Fruit fly (Drosophila melanogaster) whole organism, embryonic: ENCODE results near the gene Iru.

ENCODE experiments used
- Bteb2 ChIP-seq: fragments of 200-800 bp; sonication (Bioruptor generic); optimal IDR thresholded peaks from 2 replicates; lab custom pipeline; 2016; ENCODE audit warnings: missing biosample characterization, missing genetic modification characterization
- C15 ChIP-seq: fragments of 200-800 bp; sonication (Bioruptor generic); IDR thresholded peaks from 3 replicates; pipeline ENCODE4 v1.3.6; 2022; ENCODE audit warnings: missing biosample characterization, missing genetic modification characterization
- CG10462 ChIP-seq: fragments of 200-800 bp; sonication (Bioruptor generic); optimal IDR thresholded peaks from 2 replicates; lab custom pipeline; 2016; ENCODE audit warnings: missing biosample characterization, missing genetic modification characterization
- CG11398 ChIP-seq: fragments of 200-800 bp; sonication (Bioruptor generic); optimal IDR thresholded peaks from 2 replicates; lab custom pipeline; 2016; ENCODE audit warnings: missing biosample characterization, missing genetic modification characterization
- CG11695 ChIP-seq: fragments of 200-800 bp; sonication (Bioruptor generic); IDR thresholded peaks from 3 replicates; pipeline ENCODE4 v1.3.6; 2022; ENCODE audit warnings: missing biosample characterization, missing genetic modification characterization
- CG13296 ChIP-seq: fragments of 200-800 bp; sonication (Bioruptor generic); optimal IDR thresholded peaks from 3 replicates; lab custom pipeline; 2018; ENCODE audit warnings: missing biosample characterization, mild to moderate bottlenecking, missing genetic modification characterization
- CG14050 ChIP-seq: fragments of 200-800 bp; sonication (Bioruptor generic); IDR thresholded peaks from 3 replicates; pipeline ENCODE4 v1.3.6; 2022; ENCODE audit warnings: missing biosample characterization, missing genetic modification characterization
- CG2678 ChIP-seq: fragments of 200-800 bp; sonication (Bioruptor generic); optimal IDR thresholded peaks from 3 replicates; lab custom pipeline; 2019; ENCODE audit warnings: missing biosample characterization, mild to moderate bottlenecking, missing genetic modification characterization, moderate library complexity
- CG2875 ChIP-seq: fragments of 200-800 bp; sonication (Bioruptor generic); optimal IDR thresholded peaks from 2 replicates; lab custom pipeline; 2017; ENCODE audit warnings: missing biosample characterization, mild to moderate bottlenecking, missing genetic modification characterization, missing genetic modification reagents
- CG31388 ChIP-seq: fragments of 200-800 bp; sonication (Bioruptor generic); optimal IDR thresholded peaks from 2 replicates; lab custom pipeline; 2016; ENCODE audit warnings: missing biosample characterization, missing genetic modification characterization
- CG34224 ChIP-seq: fragments of 200-800 bp; sonication (Bioruptor generic); IDR thresholded peaks from 3 replicates; pipeline ENCODE4 v1.3.6; 2022; ENCODE audit warnings: missing biosample characterization, missing genetic modification characterization; ENCODE audit not compliant: partially characterized antibody
- CG34422 ChIP-seq: fragments of 200-800 bp; sonication (Bioruptor generic); IDR thresholded peaks from 3 replicates; pipeline ENCODE4 v1.3.6; 2022; ENCODE audit warnings: missing biosample characterization, missing genetic modification characterization
- CG4617 ChIP-seq: fragments of 200-800 bp; sonication (Bioruptor generic); optimal IDR thresholded peaks from 3 replicates; lab custom pipeline; 2016; ENCODE audit warnings: missing biosample characterization, missing genetic modification characterization, borderline replicate concordance
- CG6683 ChIP-seq: fragments of 200-800 bp; sonication (Bioruptor generic); optimal IDR thresholded peaks from 2 replicates; lab custom pipeline; 2017; ENCODE audit warnings: missing biosample characterization, mild to moderate bottlenecking, missing genetic modification characterization, missing genetic modification reagents
- CG9215 ChIP-seq: fragments of 200-800 bp; sonication (Bioruptor generic); IDR thresholded peaks from 2 replicates; pipeline ENCODE4 v1.3.6; 2022; ENCODE audit warnings: missing biosample characterization, missing genetic modification characterization
- D19B ChIP-seq: fragments of 200-800 bp; sonication (Bioruptor generic); optimal IDR thresholded peaks from 2 replicates; lab custom pipeline; 2017; ENCODE audit warnings: missing biosample characterization, mild to moderate bottlenecking, missing genetic modification characterization
- Dip2 ChIP-seq: fragments of 200-800 bp; sonication (Bioruptor generic); IDR thresholded peaks from 2 replicates; pipeline ENCODE4 v1.3.6; 2022; ENCODE audit warnings: missing biosample characterization, missing genetic modification characterization
- HLH4C ChIP-seq: fragments of 200-800 bp; sonication (Bioruptor generic); IDR thresholded peaks from 3 replicates; pipeline ENCODE4 v1.3.6; 2022; ENCODE audit warnings: missing biosample characterization, missing genetic modification characterization; ENCODE audit not compliant: partially characterized antibody
- Hmr ChIP-seq: fragments of 200-800 bp; sonication (Bioruptor generic); optimal IDR thresholded peaks from 3 replicates; lab custom pipeline; 2017; ENCODE audit warnings: mild to moderate bottlenecking, missing biosample characterization, missing genetic modification reagents, missing genetic modification characterization
- Hr78 ChIP-seq, 2 experiments: fragments of 200-800 bp in 1 of 2; fragments of >200 bp in 1 of 2; sonication (Bioruptor generic) in 1 of 2; optimal IDR thresholded peaks; 2 replicates each; lab custom pipeline; 2017 to 2019; ENCODE audit warnings: missing biosample characterization in 2 of 2, missing genetic modification characterization in 2 of 2, mild to moderate bottlenecking in 1 of 2, moderate library complexity in 1 of 2
- Pdp1 ChIP-seq, 2 experiments: fragments of 200-800 bp; sonication (Bioruptor generic); optimal IDR thresholded peaks; 3 replicates each; lab custom pipeline; 2016; ENCODE audit warnings: missing biosample characterization in 2 of 2, missing genetic modification characterization in 2 of 2, mild to moderate bottlenecking in 1 of 2, moderate library complexity in 1 of 2
- Sry-δ ChIP-seq: fragments of 200-800 bp; sonication (Bioruptor generic); optimal IDR thresholded peaks from 2 replicates; lab custom pipeline; 2016; ENCODE audit warnings: missing biosample characterization, missing genetic modification characterization
- abd-A ChIP-seq: fragments of 200-800 bp; sonication (Bioruptor generic); optimal IDR thresholded peaks from 3 replicates; lab custom pipeline; 2019; ENCODE audit warnings: missing biosample characterization, mild to moderate bottlenecking, missing genetic modification characterization, moderate library complexity
- ato ChIP-seq: fragments of 200-800 bp; sonication (Bioruptor generic); IDR thresholded peaks from 2 replicates; pipeline ENCODE4 v1.3.6; 2022; ENCODE audit warnings: missing biosample characterization, missing genetic modification characterization; ENCODE audit not compliant: partially characterized antibody
- btn ChIP-seq: fragments of 200-800 bp; sonication (Bioruptor generic); optimal IDR thresholded peaks from 2 replicates; lab custom pipeline; 2016; ENCODE audit warnings: missing biosample characterization, missing genetic modification characterization
- cad ChIP-seq: fragments of >200 bp; optimal IDR thresholded peaks from 2 replicates; lab custom pipeline; 2017; ENCODE audit warnings: missing biosample characterization, missing genetic modification characterization
- corto ChIP-seq: fragments of 200-800 bp; sonication (Bioruptor generic); optimal IDR thresholded peaks from 2 replicates; lab custom pipeline; 2016; ENCODE audit warnings: missing biosample characterization, mild to moderate bottlenecking, missing genetic modification characterization, moderate library complexity
- crol ChIP-seq: fragments of 200-800 bp; sonication (Bioruptor generic); IDR thresholded peaks from 2 replicates; pipeline ENCODE4 v1.3.6; 2022; ENCODE audit warnings: missing biosample characterization, missing genetic modification characterization
- dan ChIP-seq: fragments of 200-800 bp; sonication (Bioruptor generic); IDR thresholded peaks from 2 replicates; pipeline ENCODE4 v1.3.6; 2022; ENCODE audit warnings: missing biosample characterization, missing genetic modification characterization
- eve ChIP-seq, 2 experiments: fragments of >200 bp; optimal IDR thresholded peaks; 2 replicates each; lab custom pipeline; 2017; ENCODE audit warnings: missing biosample characterization in 2 of 2, missing genetic modification characterization in 2 of 2
- fd3F ChIP-seq: fragments of 200-800 bp; sonication (Bioruptor generic); optimal IDR thresholded peaks from 2 replicates; lab custom pipeline; 2018; ENCODE audit warnings: missing biosample characterization, mild to moderate bottlenecking, missing genetic modification characterization, moderate library complexity
- gfzf ChIP-seq: fragments of 200-800 bp; sonication (Bioruptor generic); optimal IDR thresholded peaks from 2 replicates; lab custom pipeline; 2016; ENCODE audit warnings: missing biosample characterization, mild to moderate bottlenecking, missing genetic modification characterization, moderate library complexity
- hb ChIP-seq: fragments of 200-800 bp; sonication (Bioruptor generic); IDR thresholded peaks from 3 replicates; pipeline ENCODE4 v1.3.6; 2022; ENCODE audit warnings: missing biosample characterization, missing genetic modification characterization; ENCODE audit not compliant: partially characterized antibody
- jigr1 ChIP-seq: fragments of 200-800 bp; sonication (Bioruptor generic); IDR thresholded peaks from 3 replicates; pipeline ENCODE4 v1.3.6; 2022; ENCODE audit warnings: missing biosample characterization, missing genetic modification characterization
- lmd ChIP-seq: fragments of 200-800 bp; sonication (Bioruptor generic); IDR thresholded peaks from 2 replicates; pipeline ENCODE4 v1.3.6; 2022; ENCODE audit warnings: missing biosample characterization, missing genetic modification characterization
- maf-S ChIP-seq: fragments of 200-800 bp; sonication (Bioruptor generic); optimal IDR thresholded peaks from 2 replicates; lab custom pipeline; 2016; ENCODE audit warnings: missing biosample characterization, missing genetic modification characterization
- mam ChIP-seq: fragments of 200-800 bp; sonication (Bioruptor generic); optimal IDR thresholded peaks from 3 replicates; lab custom pipeline; 2016; ENCODE audit warnings: missing biosample characterization, missing genetic modification characterization
- nom ChIP-seq: fragments of 200-800 bp; sonication (Bioruptor generic); optimal IDR thresholded peaks from 2 replicates; lab custom pipeline; 2017; ENCODE audit warnings: missing biosample characterization, missing genetic modification characterization, mild to moderate bottlenecking, moderate library complexity, missing genetic modification reagents
- otp ChIP-seq: fragments of 200-800 bp; sonication (Bioruptor generic); IDR thresholded peaks from 3 replicates; pipeline ENCODE4, ENCODE4 v1.3.6; 2022; ENCODE audit warnings: missing biosample characterization, missing genetic modification characterization
- pan ChIP-seq, 4 experiments: fragments of >200 bp in 3 of 4; fragments of 200-800 bp in 1 of 4; sonication (Bioruptor generic) in 1 of 4; optimal IDR thresholded peaks in 3 of 4; IDR thresholded peaks in 1 of 4; 2 replicates each; pipeline versions ENCODE4 v1.3.6 to Lab custom; 2017 to 2022; ENCODE audit warnings: missing biosample characterization in 2 of 4, missing genetic modification characterization in 2 of 4, mixed read lengths in 1 of 4
- pum ChIP-seq: fragments of 200-800 bp; sonication (Bioruptor generic); optimal IDR thresholded peaks from 2 replicates; lab custom pipeline; 2016; ENCODE audit warnings: missing biosample characterization, missing genetic modification characterization
- run ChIP-seq: fragments of 200-800 bp; sonication (Bioruptor generic); optimal IDR thresholded peaks from 3 replicates; lab custom pipeline; 2018; ENCODE audit warnings: missing biosample characterization, mild to moderate bottlenecking, missing genetic modification characterization
- slou ChIP-seq: fragments of 200-800 bp; sonication (Bioruptor generic); optimal IDR thresholded peaks from 3 replicates; lab custom pipeline; 2016; ENCODE audit warnings: missing biosample characterization, missing genetic modification characterization
- so ChIP-seq: fragments of 200-800 bp; sonication (Bioruptor generic); IDR thresholded peaks from 3 replicates; pipeline ENCODE4 v1.3.6; 2022; ENCODE audit warnings: missing biosample characterization, missing genetic modification characterization
- vfl ChIP-seq: fragments of 200-800 bp; sonication (Bioruptor generic); optimal IDR thresholded peaks from 2 replicates; lab custom pipeline; 2016; ENCODE audit warnings: missing biosample characterization, missing genetic modification characterization
- zen ChIP-seq: fragments of 200-800 bp; sonication (Bioruptor generic); optimal IDR thresholded peaks from 3 replicates; lab custom pipeline; 2018; ENCODE audit warnings: missing biosample characterization, mild to moderate bottlenecking, missing genetic modification characterization, moderate library complexity
- zf30C ChIP-seq: fragments of 200-800 bp; sonication (Bioruptor generic); optimal IDR thresholded peaks from 3 replicates; lab custom pipeline; 2018; ENCODE audit warnings: missing biosample characterization, mild to moderate bottlenecking, missing genetic modification characterization

Gene Iru

dm6 chr3R:9055119-9056105 is 49.2 kb downstream of the Iru start (continued):
- TF ChIP-seq HLH4C (GFP tag; lab: Robert Waterston, UW) (no peak), nom (GFP tag; lab: Kevin White, UChicago) (peak; percentile 68), C15 (GFP tag; lab: Robert Waterston, UW) (no peak), Hr78 (GFP tag; optimal IDR thresholded peaks at IDR 0.05; lab: Kevin White, UChicago) (peak in 1 of 2 experiments; percentile 72), CG2678 (peak; percentile 98), Dip2 (GFP tag; lab: Robert Waterston, UW) (no peak), zf30C (GFP tag; lab: Kevin White, UChicago) (peak; percentile 86), CG2875 (GFP tag; lab: Kevin White, UChicago) (peak; percentile 79), CG34224 (GFP tag; lab: Robert Waterston, UW) (no peak), dan (GFP tag; lab: Robert Waterston, UW) (no peak), gfzf (GFP tag; lab: Kevin White, UChicago) (no peak), maf-S (GFP tag; lab: Kevin White, UChicago) (peak; percentile 64), CG11695 (GFP tag; lab: Robert Waterston, UW) (no peak), zen (tag; lab: Kevin White, UChicago) (peak; percentile 87), slou (GFP tag; lab: Kevin White, UChicago) (peak; percentile 58), fd3F (GFP tag; lab: Kevin White, UChicago) (peak; percentile 92), run (tag; lab: Kevin White, UChicago) (peak; percentile 90), otp (GFP tag; lab: Robert Waterston, UW) (no peak), CG31388 (GFP tag; lab: Kevin White, UChicago) (peak; percentile 82), eve (GFP tag; optimal IDR thresholded peaks at IDR 0.05; lab: Kevin White, UChicago) (no peak), so (GFP tag; lab: Robert Waterston, UW) (no peak), pan (optimal IDR thresholded peaks at IDR 0.05; lab: Kevin White, UChicago) (no peak), pan (GFP tag; optimal IDR thresholded peaks at IDR 0.05 in 1 of 2, IDR thresholded peaks at IDR 0.05 in 1 of 2) (no peak), lmd (GFP tag; lab: Robert Waterston, UW) (no peak), CG4617 (peak; percentile 66), Sry-δ (GFP tag; lab: Kevin White, UChicago) (peak; percentile 21), cad (GFP tag; lab: Kevin White, UChicago) (no peak), crol (GFP tag; lab: Robert Waterston, UW) (no peak), D19B (peak; percentile 95), abd-A (tag; lab: Kevin White, UChicago) (peak; percentile 22), Bteb2 (peak; percentile 80), jigr1 (no peak), Pdp1 (GFP tag; optimal IDR thresholded peaks at IDR 0.05; lab: Kevin White, UChicago) (peak; percentile 77 to 92), CG34422 (GFP tag; lab: Robert Waterston, UW) (no peak), pum (GFP tag; lab: Kevin White, UChicago) (peak; percentile 61), CG6683 (peak; percentile 88), ato (no peak), mam (GFP tag; lab: Kevin White, UChicago) (peak; percentile 74), CG14050 (no peak), CG9215 (GFP tag; lab: Robert Waterston, UW) (no peak), CG11398 (GFP tag; lab: Kevin White, UChicago) (peak; percentile 4), hb (no peak), corto (GFP tag; lab: Kevin White, UChicago) (peak; percentile 93), vfl (peak; percentile 66), CG13296 (GFP tag; lab: Kevin White, UChicago) (peak; percentile 93), CG10462 (GFP tag; lab: Kevin White, UChicago) (peak; percentile 64), btn (GFP tag; lab: Kevin White, UChicago) (peak; percentile 14), Hmr (peak; percentile 96)
